Worm (Caenorhabditis elegans): ENCODE results near the gene ztf-22.
A peak's percentile ranks its signal among the peaks of the same experiment; 100 is the strongest.

Gene ztf-22

DNA sequence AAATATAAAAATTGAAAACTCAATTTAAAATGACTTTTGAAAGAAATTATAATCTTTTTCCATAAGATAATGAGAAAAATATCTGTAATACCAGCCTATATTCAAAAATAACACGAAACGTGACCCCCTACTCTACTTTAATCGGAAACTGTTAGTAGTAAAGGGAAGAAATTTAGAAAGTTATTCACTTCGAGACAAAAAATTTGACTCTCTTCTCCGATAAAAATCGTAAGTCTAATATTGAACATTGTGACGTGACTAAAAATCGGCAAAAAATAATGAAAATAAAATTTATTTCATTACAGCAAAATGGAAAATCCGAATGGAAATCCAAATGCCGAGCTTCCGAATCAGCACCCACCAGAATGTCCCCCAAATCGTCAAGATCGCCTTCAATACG, 36.7 kb downstream of the ztf-22 start, which contains the start of gene F15D4.6:
Gene F15D4.6, plus strand, starts transcription at position 301 of the 400 bp plus-strand sequence.
- TF ChIP-seq mdt-29 (GFP tag; IDR thresholded peaks at IDR 0.05) (no peak), ZK546.5 (tag; optimal IDR thresholded peaks at IDR 0.05) (no peak), ceh-44 (GFP tag; IDR thresholded peaks at IDR 0.05) (no peak), Y48G9A.11 (GFP tag; IDR thresholded peaks at IDR 0.05) (no peak), nhr-102 (tag; optimal IDR thresholded peaks at IDR 0.05) (no peak), zag-1 (tag; optimal IDR thresholded peaks at IDR 0.05) (no peak), set-16 (GFP tag; IDR thresholded peaks at IDR 0.05) (no peak), nhr-28 (tag; optimal IDR thresholded peaks at IDR 0.05) (no peak), lin-15B (tag; optimal IDR thresholded peaks at IDR 0.05) (no peak), sdz-12 (GFP tag; optimal IDR thresholded peaks at IDR 0.05) (no peak), D1046.2 (GFP tag; IDR thresholded peaks at IDR 0.05) (no peak), hlh-11 (tag; optimal IDR thresholded peaks at IDR 0.05) (no peak), F49E8.2 (tag; optimal IDR thresholded peaks at IDR 0.05; ENCODE audit: borderline replicate concordance) (no peak), Y5F2A.4 (GFP tag; optimal IDR thresholded peaks at IDR 0.05) (no peak)

DNA sequence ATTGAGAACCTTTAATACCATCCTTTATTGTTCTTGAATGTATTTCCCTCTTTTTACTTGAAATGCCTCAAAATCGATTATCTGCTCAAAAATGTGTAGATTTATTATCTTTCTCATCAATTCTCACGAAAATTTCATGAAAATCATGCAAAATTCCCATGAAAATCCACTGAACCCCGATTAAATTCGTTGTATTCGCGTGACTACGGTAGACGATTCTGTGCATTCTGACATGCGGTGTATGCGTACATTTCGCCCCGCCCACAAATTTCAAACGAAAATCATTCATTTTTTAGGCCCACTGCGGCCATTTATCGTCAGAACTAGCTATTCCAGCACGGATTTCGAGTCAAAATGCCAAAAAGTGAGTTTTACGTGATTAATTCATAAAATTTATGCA, 40.6 kb downstream of the ztf-22 start, which contains the start of gene F15D4.5:
Gene F15D4.5, plus strand, starts transcription at position 301 of the 400 bp plus-strand sequence.
- TF ChIP-seq pha-4 (GFP tag; IDR thresholded peaks at IDR 0.05): no peak
- no peak for TF ChIP-seq pha-4 (tag; optimal IDR thresholded peaks at IDR 0.05)
- no peak for TF ChIP-seq zip-11 (GFP tag; IDR thresholded peaks at IDR 0.05)
- no peak for TF ChIP-seq Y5F2A.4 (GFP tag; optimal IDR thresholded peaks at IDR 0.05)
- no peak for TF ChIP-seq aha-1 (tag)
- no peak for TF ChIP-seq lsy-2 (tag; optimal IDR thresholded peaks at IDR 0.05)
- no peak for TF ChIP-seq pqm-1 (tag; optimal IDR thresholded peaks at IDR 0.05)
- TF ChIP-seq lin-13 (GFP tag; optimal IDR thresholded peaks at IDR 0.05): no peak
- TF ChIP-seq ztf-11 (tag; optimal IDR thresholded peaks at IDR 0.05): no peak
- no peak for TF ChIP-seq mep-1 (tag; optimal IDR thresholded peaks at IDR 0.05)
- TF ChIP-seq aly-2 (tag; optimal IDR thresholded peaks at IDR 0.05): no peak
- no peak for TF ChIP-seq ceh-44 (GFP tag; IDR thresholded peaks at IDR 0.05)
- no peak for TF ChIP-seq F26F4.8 (GFP tag; conservative IDR thresholded peaks at IDR 0.05)
- no peak for TF ChIP-seq zfp-2 (tag; optimal IDR thresholded peaks at IDR 0.05)
- no peak for TF ChIP-seq nhr-6 (tag; optimal IDR thresholded peaks at IDR 0.05)
- no peak for TF ChIP-seq nhr-41 (GFP tag; IDR thresholded peaks at IDR 0.05)
- TF ChIP-seq cey-2 (tag; optimal IDR thresholded peaks at IDR 0.05; ENCODE audit: borderline replicate concordance, insufficient read depth): no peak
- no peak for TF ChIP-seq F10B5.3 (tag; optimal IDR thresholded peaks at IDR 0.05)

DNA sequence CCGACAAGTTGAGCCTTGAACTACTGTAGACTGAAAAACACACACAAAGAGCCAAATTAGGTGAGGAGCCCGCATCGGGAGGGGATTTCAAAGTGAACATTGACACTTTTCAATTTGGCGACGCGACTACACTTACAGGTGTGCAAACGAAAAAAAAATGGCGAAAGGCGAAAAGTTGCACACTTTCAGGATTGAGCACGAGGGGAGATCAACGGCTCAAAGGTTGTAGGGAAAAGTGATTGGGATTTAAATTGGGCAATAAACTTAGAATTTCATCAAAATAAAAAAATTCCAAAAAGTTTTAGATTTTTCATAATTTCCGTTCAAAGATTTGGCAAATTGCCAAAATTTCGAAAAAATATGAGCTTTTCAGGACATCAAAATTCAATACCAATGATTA, 42.6 kb downstream of the ztf-22 start, which contains the start of gene F15D4.4:
Gene F15D4.4, minus strand, starts transcription at position 101 of the 400 bp plus-strand sequence.
- TF ChIP-seq lin-38 (GFP tag; IDR thresholded peaks at IDR 0.05) (no peak), daf-16 (GFP tag; optimal IDR thresholded peaks at IDR 0.05) (no peak), daf-16 (tag; optimal IDR thresholded peaks at IDR 0.05) (no peak)

DNA sequence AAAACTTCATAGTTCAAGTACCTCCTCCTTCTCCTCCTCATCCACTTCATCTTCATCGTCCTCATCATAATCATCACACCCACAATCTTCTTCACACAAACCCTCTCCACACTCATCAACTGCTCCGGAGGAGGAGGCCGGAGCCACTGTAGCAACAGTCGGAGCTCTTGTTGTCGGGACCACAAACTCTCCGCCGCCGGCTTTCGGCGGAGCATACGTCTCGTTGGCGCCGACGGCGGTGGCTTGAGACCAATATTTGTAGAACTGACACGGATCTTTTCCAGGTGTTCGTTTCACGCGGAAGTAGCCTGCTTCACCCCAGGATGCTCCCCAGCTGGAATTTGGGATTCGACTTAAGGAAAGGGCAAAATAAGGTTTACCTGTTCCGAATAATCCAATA, 46.0 kb downstream of the ztf-22 start:
- TF ChIP-seq gei-8 (GFP tag; optimal IDR thresholded peaks at IDR 0.05) (no peak), ztf-11 (tag; optimal IDR thresholded peaks at IDR 0.05) (no peak), daf-12 (tag; optimal IDR thresholded peaks at IDR 0.05) (no peak), nhr-25 (tag; optimal IDR thresholded peaks at IDR 0.05; ENCODE audit: borderline replicate concordance, insufficient read depth) (no peak), nhr-42 (GFP tag; IDR thresholded peaks at IDR 0.05) (no peak), set-16 (GFP tag; IDR thresholded peaks at IDR 0.05) (peak; percentile 74), aha-1 (tag) (no peak)

Data from whole organism, L4 larva.